Worm (Caenorhabditis elegans) whole organism, L3 larva: ENCODE results near the gene ife-1.

Experiments
- R02D3.7 ChIP-seq: fragments of 150-350 bp; optimal IDR thresholded peaks from 2 replicates; lab custom pipeline; 2014; ENCODE audit warnings: missing biosample characterization, missing genetic modification characterization
- ZK546.5 ChIP-seq: sonication (generic microtip); optimal IDR thresholded peaks from 2 replicates; lab custom pipeline; 2017; ENCODE audit warnings: missing biosample characterization, missing genetic modification characterization
- ama-1 ChIP-seq: fragments of 150-350 bp; optimal IDR thresholded peaks from 2 replicates; lab custom pipeline; 2018
- ceh-28 ChIP-seq: fragments of 150-350 bp; optimal IDR thresholded peaks from 2 replicates; lab custom pipeline; 2014; ENCODE audit warnings: missing biosample characterization, missing genetic modification reagents, missing genetic modification characterization
- ceh-82 ChIP-seq: fragments of 150-350 bp; optimal IDR thresholded peaks from 2 replicates; lab custom pipeline; 2014; ENCODE audit warnings: missing biosample characterization, missing genetic modification characterization
- daf-12 ChIP-seq: fragments of 150-350 bp; optimal IDR thresholded peaks from 2 replicates; lab custom pipeline; 2014; ENCODE audit warnings: missing biosample characterization, missing genetic modification reagents, missing genetic modification characterization
- egl-5 ChIP-seq: fragments of 150-350 bp; optimal IDR thresholded peaks from 2 replicates; lab custom pipeline; 2017; ENCODE audit warnings: missing biosample characterization, missing genetic modification reagents, missing genetic modification characterization, inconsistent platforms
- elt-1 ChIP-seq: fragments of 150-350 bp; optimal IDR thresholded peaks from 2 replicates; lab custom pipeline; 2014; ENCODE audit warnings: missing biosample characterization, missing genetic modification characterization
- elt-2 ChIP-seq: sonication (generic microtip); optimal IDR thresholded peaks from 2 replicates; lab custom pipeline; 2016; ENCODE audit warnings: missing genetic modification reagents, mild to moderate bottlenecking, missing genetic modification characterization, missing compliant biosample characterization
- elt-3 ChIP-seq, 3 experiments: fragments of 150-350 bp in 1 of 3; sonication (generic microtip) in 2 of 3; optimal IDR thresholded peaks; 2 replicates in 2 of 3; 4 replicates in 1 of 3; lab custom pipeline; 2014 to 2017; ENCODE audit warnings: missing biosample characterization in 3 of 3, missing genetic modification characterization in 3 of 3
- fkh-2 ChIP-seq: fragments of 150-350 bp; optimal IDR thresholded peaks from 2 replicates; lab custom pipeline; 2014; ENCODE audit warnings: missing biosample characterization, missing genetic modification reagents, missing genetic modification characterization
- hmg-11 ChIP-seq: sonication (generic microtip); optimal IDR thresholded peaks from 2 replicates; lab custom pipeline; 2016; ENCODE audit warnings: missing genetic modification characterization, missing compliant biosample characterization
- lin-15B ChIP-seq: fragments of 150-350 bp; optimal IDR thresholded peaks from 2 replicates; lab custom pipeline; 2014; ENCODE audit warnings: missing biosample characterization, missing genetic modification characterization
- lsy-12 ChIP-seq: sonication (generic microtip); optimal IDR thresholded peaks from 2 replicates; lab custom pipeline; 2016; ENCODE audit warnings: mild to moderate bottlenecking, missing genetic modification characterization, missing compliant biosample characterization
- mdl-1 ChIP-seq: fragments of 150-350 bp; optimal IDR thresholded peaks from 2 replicates; lab custom pipeline; 2014; ENCODE audit warnings: missing biosample characterization, missing genetic modification characterization
- mml-1 ChIP-seq: fragments of 150-350 bp; sonication (generic microtip); optimal IDR thresholded peaks from 3 replicates; lab custom pipeline; 2014; ENCODE audit warnings: missing biosample characterization, missing genetic modification characterization
- nhr-12 ChIP-seq: fragments of 150-350 bp; optimal IDR thresholded peaks from 2 replicates; lab custom pipeline; 2014; ENCODE audit warnings: missing biosample characterization, missing genetic modification characterization
- nhr-23 ChIP-seq: fragments of 150-350 bp; optimal IDR thresholded peaks from 2 replicates; lab custom pipeline; 2014; ENCODE audit warnings: missing biosample characterization, missing genetic modification reagents, missing genetic modification characterization
- nhr-25 ChIP-seq: sonication (generic microtip); optimal IDR thresholded peaks from 2 replicates; lab custom pipeline; 2017; ENCODE audit warnings: missing biosample characterization, missing genetic modification characterization
- nhr-28 ChIP-seq: fragments of 150-350 bp; optimal IDR thresholded peaks from 2 replicates; lab custom pipeline; 2014; ENCODE audit warnings: missing biosample characterization, missing genetic modification characterization
- nhr-43 ChIP-seq: sonication (generic microtip); optimal IDR thresholded peaks from 2 replicates; lab custom pipeline; 2016; ENCODE audit warnings: mild to moderate bottlenecking, missing genetic modification characterization, missing compliant biosample characterization; ENCODE audit not compliant: poor library complexity, severe bottlenecking
- pha-4 ChIP-seq: fragments of 150-350 bp; optimal IDR thresholded peaks from 2 replicates; lab custom pipeline; 2014; ENCODE audit warnings: missing biosample characterization, missing genetic modification reagents, missing genetic modification characterization
- pqm-1 ChIP-seq: fragments of 150-350 bp; optimal IDR thresholded peaks from 2 replicates; lab custom pipeline; 2017; ENCODE audit warnings: missing biosample characterization, missing genetic modification characterization, inconsistent platforms
- snpc-4 ChIP-seq: fragments of 150-350 bp; optimal IDR thresholded peaks from 2 replicates; lab custom pipeline; 2014; ENCODE audit warnings: missing biosample characterization, missing genetic modification characterization
- tbx-2 ChIP-seq: sonication (generic microtip); optimal IDR thresholded peaks from 2 replicates; lab custom pipeline; 2016; ENCODE audit warnings: mild to moderate bottlenecking, missing genetic modification characterization, missing compliant biosample characterization
- unc-62 ChIP-seq: fragments of 150-350 bp; sonication (generic microtip); optimal IDR thresholded peaks from 4 replicates; lab custom pipeline; 2014; ENCODE audit warnings: missing biosample characterization, missing genetic modification reagents, missing genetic modification characterization
- zag-1 ChIP-seq: fragments of 150-350 bp; optimal IDR thresholded peaks from 2 replicates; lab custom pipeline; 2014; ENCODE audit warnings: missing biosample characterization, missing genetic modification characterization
- ztf-11 ChIP-seq: fragments of 150-350 bp; optimal IDR thresholded peaks from 2 replicates; lab custom pipeline; 2014; ENCODE audit warnings: missing biosample characterization, missing genetic modification characterization
- ztf-4 ChIP-seq: fragments of 150-350 bp; optimal IDR thresholded peaks from 2 replicates; lab custom pipeline; 2014; ENCODE audit warnings: missing biosample characterization, missing genetic modification characterization

ife-1 gene

ce11 chrIII:13378242-13378641 is 35.0 kb downstream of the ife-1 start, which contains the start of gene T03F6.10:
TSS of gene T03F6.10 (minus strand) at chrIII:13378342.
- TF ChIP-seq ceh-82 (tag; lab: Kevin White, UChicago): no peak
- TF ChIP-seq lin-15B (tag; lab: Kevin White, UChicago): no peak
- TF ChIP-seq mdl-1: no peak
- TF ChIP-seq ztf-4 (tag; lab: Kevin White, UChicago): no peak
- no peak for TF ChIP-seq nhr-12 (tag; lab: Kevin White, UChicago)
- no peak for TF ChIP-seq ceh-28 (tag; lab: Kevin White, UChicago)
- no peak for TF ChIP-seq ZK546.5
- no peak for TF ChIP-seq snpc-4 (tag; lab: Kevin White, UChicago)
- TF ChIP-seq elt-1 (tag; lab: Kevin White, UChicago): no peak
- no peak for TF ChIP-seq unc-62
- TF ChIP-seq elt-3 (tag; optimal IDR thresholded peaks at IDR 0.05; lab: Kevin White, UChicago): no peak

DNA sequence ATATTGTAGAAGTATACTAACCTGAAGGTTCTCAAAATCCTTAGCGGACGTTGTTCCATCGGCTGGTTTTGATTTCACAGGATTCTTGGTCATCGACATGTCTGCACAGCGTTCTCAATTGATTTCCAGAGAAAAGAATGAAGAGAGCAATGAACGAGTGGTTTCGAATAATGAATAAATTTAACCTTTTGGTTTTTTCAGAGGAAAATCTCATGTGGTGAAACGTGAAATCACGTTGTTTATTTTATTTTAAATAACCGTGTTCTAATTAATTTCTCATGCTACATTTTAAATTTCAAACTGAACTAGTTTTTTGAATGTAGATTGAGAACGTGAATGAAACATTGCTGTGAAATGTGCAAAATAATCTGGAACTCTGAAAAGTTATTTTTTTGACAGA is 37.0 kb downstream of the ife-1 start, which contains the start of gene T03F6.6:
Gene T03F6.6, minus strand, starts transcription at position 101 of the 400 bp plus-strand sequence.
- TF ChIP-seq fkh-2 (no peak), mdl-1 (no peak), elt-3 (tag; optimal IDR thresholded peaks at IDR 0.05; lab: Kevin White, UChicago) (no peak)

- TF ChIP-seq ztf-4 (tag; lab: Kevin White, UChicago): no peak
- TF ChIP-seq elt-1 (tag; lab: Kevin White, UChicago): peak; percentile 96
- no peak for TF ChIP-seq nhr-43 (tag; lab: Kevin White, UChicago)
- TF ChIP-seq ZK546.5: no peak
- no peak for TF ChIP-seq elt-3 (tag; optimal IDR thresholded peaks at IDR 0.05; lab: Kevin White, UChicago)
- TF ChIP-seq, all 47 proteins: peak for 1
Observed at ce11 chrIII:13380881-13381280, 37.7 kb downstream of the ife-1 start.

ce11 chrIII:13381684-13382083 is 38.5 kb downstream of the ife-1 start:
- TF ChIP-seq pha-4: peak; percentile 7
- TF ChIP-seq daf-12 (tag; lab: Kevin White, UChicago): no peak

- TF ChIP-seq ama-1 (lab: Kevin White, UChicago) (no peak), nhr-25 (tag; lab: Kevin White, UChicago) (no peak), ceh-28 (tag; lab: Kevin White, UChicago) (no peak), nhr-23 (tag; lab: Kevin White, UChicago) (no peak), daf-12 (tag; lab: Kevin White, UChicago) (no peak), nhr-28 (no peak), tbx-2 (no peak), nhr-12 (tag; lab: Kevin White, UChicago) (no peak), egl-5 (tag; lab: Kevin White, UChicago) (no peak), zag-1 (no peak), fkh-2 (no peak), mdl-1 (no peak)
Observed at ce11 chrIII:13383159-13383558, 39.9 kb downstream of the ife-1 start.

DNA sequence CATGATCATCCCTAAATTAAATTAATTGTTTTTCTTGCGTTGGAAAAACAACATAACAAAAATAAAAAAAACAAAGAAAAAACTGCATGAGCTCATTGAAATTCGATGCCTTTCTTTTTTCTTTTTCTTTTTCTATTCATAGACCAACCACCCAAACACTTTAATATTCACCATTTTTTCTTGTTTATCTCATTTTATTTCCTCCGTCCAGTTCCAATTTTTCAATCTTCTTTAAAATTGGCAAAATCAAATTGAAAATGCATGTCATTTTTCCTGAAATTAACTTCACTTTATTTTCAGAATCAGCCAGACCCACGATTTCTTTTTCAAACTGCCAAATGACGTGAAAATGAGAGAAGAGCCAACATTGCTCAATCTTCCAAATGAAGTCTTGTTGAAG is 42.6 kb downstream of the ife-1 start, which contains the start of gene T03F6.4:
Gene T03F6.4, plus strand, starts transcription at position 301 of the 400 bp plus-strand sequence.
- no peak for TF ChIP-seq snpc-4 (tag; lab: Kevin White, UChicago)
- TF ChIP-seq R02D3.7 (tag; lab: Kevin White, UChicago): no peak
- no peak for TF ChIP-seq hmg-11 (tag; lab: Kevin White, UChicago)
- TF ChIP-seq ztf-11 (tag; lab: Kevin White, UChicago): no peak
- no peak for TF ChIP-seq nhr-25 (tag; lab: Kevin White, UChicago)

DNA sequence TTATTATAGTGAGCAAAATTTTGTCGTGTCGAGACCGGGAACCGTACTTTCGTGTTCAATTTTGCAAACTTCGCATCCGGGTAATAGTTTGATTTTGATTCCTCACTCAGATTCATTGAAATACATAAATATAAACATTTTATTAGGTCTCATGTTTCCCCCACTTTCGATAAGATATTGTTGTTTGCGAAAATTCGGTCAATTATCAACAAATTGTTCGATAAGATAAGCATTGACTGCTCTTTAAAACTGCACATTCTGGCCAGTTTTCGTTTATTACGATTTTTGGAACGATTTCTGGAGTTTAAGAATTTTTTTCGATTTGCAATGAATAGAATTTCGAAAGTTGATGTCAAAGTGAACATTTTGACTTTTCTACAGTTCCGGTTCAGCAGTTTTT is 45.4 kb downstream of the ife-1 start:
- TF ChIP-seq pqm-1 (tag; lab: Kevin White, UChicago) (no peak), lsy-12 (tag; lab: Kevin White, UChicago) (no peak), elt-2 (tag; lab: Kevin White, UChicago) (peak; percentile 85), lin-15B (tag; lab: Kevin White, UChicago) (no peak), pha-4 (peak; percentile 47), mml-1 (tag; lab: Kevin White, UChicago) (no peak)
